Worm (Caenorhabditis elegans) whole organism, early embryonic: ENCODE data around the gene T04C9.1.

ENCODE experiments used
- B0310.2 ChIP-seq: sonication (generic microtip); optimal IDR thresholded peaks from 2 replicates; lab custom pipeline; 2016; ENCODE audit warnings: mild to moderate bottlenecking, missing genetic modification characterization, missing compliant biosample characterization
- F13C5.2 ChIP-seq: sonication (generic microtip); optimal IDR thresholded peaks from 2 replicates; lab custom pipeline; 2017; ENCODE audit warnings: mild to moderate bottlenecking, missing genetic modification characterization, inconsistent platforms, missing compliant biosample characterization
- aly-1 ChIP-seq: sonication (generic microtip); optimal IDR thresholded peaks from 2 replicates; lab custom pipeline; 2016; ENCODE audit warnings: missing genetic modification characterization, missing compliant biosample characterization
- ama-1 ChIP-seq: fragments of 150-350 bp; optimal IDR thresholded peaks from 2 replicates; lab custom pipeline; 2014
- ceh-13 ChIP-seq: fragments of 200-800 bp; sonication (Bioruptor generic); optimal IDR thresholded peaks from 2 replicates; lab custom pipeline; 2018; ENCODE audit warnings: mild to moderate bottlenecking, missing genetic modification characterization, missing compliant biosample characterization
- ceh-36 ChIP-seq: sonication (generic microtip); optimal IDR thresholded peaks from 2 replicates; lab custom pipeline; 2016; ENCODE audit warnings: missing genetic modification characterization, inconsistent platforms, missing compliant biosample characterization
- ets-7 ChIP-seq: sonication (generic microtip); optimal IDR thresholded peaks from 2 replicates; lab custom pipeline; 2016; ENCODE audit warnings: missing genotype, missing genetic modification characterization, missing compliant biosample characterization
- flt-1 ChIP-seq: fragments of 200-800 bp; sonication (Bioruptor generic); IDR thresholded peaks from 2 replicates; pipeline ENCODE4 v1.3.6; 2022; ENCODE audit warnings: missing genetic modification characterization, missing compliant biosample characterization
- hmbx-1 ChIP-seq: sonication (generic microtip); optimal IDR thresholded peaks from 2 replicates; lab custom pipeline; 2016; ENCODE audit warnings: mild to moderate bottlenecking, missing genetic modification characterization, missing compliant biosample characterization
- hmg-4 ChIP-seq: fragments of 200-800 bp; sonication (Bioruptor generic); optimal IDR thresholded peaks from 2 replicates; lab custom pipeline; 2018; ENCODE audit warnings: mild to moderate bottlenecking, missing genetic modification characterization, missing compliant biosample characterization
- hnd-1 ChIP-seq: sonication (generic microtip); optimal IDR thresholded peaks from 2 replicates; lab custom pipeline; 2016; ENCODE audit warnings: missing genetic modification characterization, missing compliant biosample characterization
- pes-1 ChIP-seq: fragments of 200-800 bp; sonication (Bioruptor generic); IDR thresholded peaks from 2 replicates; pipeline ENCODE4 v1.3.6; 2022; ENCODE audit warnings: missing genetic modification reagents, missing genetic modification characterization, missing compliant biosample characterization
- scrt-1 ChIP-seq: fragments of 200-800 bp; sonication (Bioruptor generic); IDR thresholded peaks from 2 replicates; pipeline ENCODE4 v1.3.6; 2022; ENCODE audit warnings: missing genetic modification characterization, missing compliant biosample characterization
- sea-1 ChIP-seq: fragments of 200-800 bp; sonication (Bioruptor generic); conservative IDR thresholded peaks from 2 replicates; pipeline ENCODE4 v1.3.6; 2022; ENCODE audit warnings: missing genetic modification characterization, missing compliant biosample characterization
- tbx-11 ChIP-seq: fragments of 200-800 bp; sonication (Bioruptor generic); IDR thresholded peaks from 2 replicates; pipeline ENCODE4 v1.3.6; 2022; ENCODE audit warnings: missing genetic modification characterization, missing compliant biosample characterization
- tbx-37 ChIP-seq: fragments of 200-800 bp; sonication (Bioruptor generic); conservative IDR thresholded peaks from 2 replicates; pipeline ENCODE4 v1.3.6; 2022; ENCODE audit warnings: missing genetic modification reagents, missing genetic modification characterization, missing compliant biosample characterization
- tra-4 ChIP-seq: sonication (generic microtip); optimal IDR thresholded peaks from 2 replicates; lab custom pipeline; 2017; ENCODE audit warnings: missing genetic modification characterization, missing compliant biosample characterization

The T04C9.1 gene

ce11 chrIII:5982026-5982425 is 11.0 kb upstream of the T04C9.1 start, which contains the start of gene frm-2:
frm-2 (minus strand) TSS chrIII:5982126.
- no peak for TF ChIP-seq tbx-11 (GFP tag; lab: Robert Waterston, UW)
- no peak for TF ChIP-seq pes-1 (GFP tag; lab: Robert Waterston, UW)
- no peak for TF ChIP-seq ceh-13 (GFP tag; lab: Kevin White, UChicago)
- TF ChIP-seq B0310.2 = no peak
- no peak for TF ChIP-seq scrt-1 (GFP tag; lab: Robert Waterston, UW)
- TF ChIP-seq ama-1 = no peak
- TF ChIP-seq flt-1 = no peak
- TF ChIP-seq sea-1 (GFP tag; lab: Robert Waterston, UW) = no peak

- TF ChIP-seq B0310.2 (no peak), pes-1 (GFP tag; lab: Robert Waterston, UW) (no peak), F13C5.2 (no peak), hmg-4 (GFP tag; lab: Kevin White, UChicago) (no peak), ets-7 (tag; lab: Kevin White, UChicago) (no peak), ama-1 (no peak), aly-1 (tag; lab: Kevin White, UChicago) (no peak), tbx-11 (GFP tag; lab: Robert Waterston, UW) (no peak), tra-4 (tag; lab: Kevin White, UChicago) (no peak), flt-1 (no peak), ceh-36 (tag; lab: Kevin White, UChicago) (no peak), ceh-13 (GFP tag; lab: Kevin White, UChicago) (no peak), hnd-1 (tag; lab: Kevin White, UChicago) (no peak), hmbx-1 (tag; lab: Kevin White, UChicago) (no peak), scrt-1 (GFP tag; lab: Robert Waterston, UW) (no peak)
Observed at ce11 chrIII:5982753-5983390, 10.1 kb upstream of the T04C9.1 start.

ce11 chrIII:5985340-5985739 is 7.7 kb upstream of the T04C9.1 start, which contains the start of gene T04C9.3:
T04C9.3 (plus strand) TSS chrIII:5985640.
- no peak for TF ChIP-seq hmbx-1 (tag; lab: Kevin White, UChicago)
- TF ChIP-seq tbx-11 (GFP tag; lab: Robert Waterston, UW) = no peak
- TF ChIP-seq tbx-37 = no peak
- TF ChIP-seq B0310.2 = no peak
- no peak for TF ChIP-seq ama-1

ce11 chrIII:5988010-5988409 is 5.0 kb upstream of the T04C9.1 start:
- no peak for TF ChIP-seq tbx-37
- TF ChIP-seq flt-1 = no peak
- no peak for TF ChIP-seq ets-7 (tag; lab: Kevin White, UChicago)
- no peak for TF ChIP-seq B0310.2
- no peak for TF ChIP-seq F13C5.2
- TF ChIP-seq hmbx-1 (tag; lab: Kevin White, UChicago) = no peak
- no peak for TF ChIP-seq hnd-1 (tag; lab: Kevin White, UChicago)
- TF ChIP-seq hmg-4 (GFP tag; lab: Kevin White, UChicago) = no peak
- no peak for TF ChIP-seq tra-4 (tag; lab: Kevin White, UChicago)
- TF ChIP-seq ama-1 = no peak
- no peak for TF ChIP-seq ceh-13 (GFP tag; lab: Kevin White, UChicago)

ce11 chrIII:5988461-5988860 is 4.6 kb upstream of the T04C9.1 start:
- TF ChIP-seq ama-1 (no peak), F13C5.2 (no peak), pes-1 (GFP tag; lab: Robert Waterston, UW) (no peak), hmg-4 (GFP tag; lab: Kevin White, UChicago) (no peak), tbx-37 (no peak)

ce11 chrIII:5988991-5989726 is 3.9 kb upstream of the T04C9.1 start:
- TF ChIP-seq tbx-37 = no peak
- no peak for TF ChIP-seq scrt-1 (GFP tag; lab: Robert Waterston, UW)
- TF ChIP-seq F13C5.2 = no peak
- no peak for TF ChIP-seq ets-7 (tag; lab: Kevin White, UChicago)
- TF ChIP-seq sea-1 (GFP tag; lab: Robert Waterston, UW) = no peak
- TF ChIP-seq hmbx-1 (tag; lab: Kevin White, UChicago) = no peak
- no peak for TF ChIP-seq tbx-11 (GFP tag; lab: Robert Waterston, UW)
- no peak for TF ChIP-seq B0310.2
- TF ChIP-seq hnd-1 (tag; lab: Kevin White, UChicago) = no peak
- TF ChIP-seq ceh-36 (tag; lab: Kevin White, UChicago) = no peak
- no peak for TF ChIP-seq tra-4 (tag; lab: Kevin White, UChicago)
- no peak for TF ChIP-seq pes-1 (GFP tag; lab: Robert Waterston, UW)
- no peak for TF ChIP-seq aly-1 (tag; lab: Kevin White, UChicago)
- no peak for TF ChIP-seq hmg-4 (GFP tag; lab: Kevin White, UChicago)
- no peak for TF ChIP-seq ama-1
- TF ChIP-seq flt-1 = no peak
- TF ChIP-seq ceh-13 (GFP tag; lab: Kevin White, UChicago) = no peak

- TF ChIP-seq tra-4 (tag; lab: Kevin White, UChicago) = no peak
- TF ChIP-seq hnd-1 (tag; lab: Kevin White, UChicago) = no peak
- TF ChIP-seq F13C5.2 = no peak
- no peak for TF ChIP-seq pes-1 (GFP tag; lab: Robert Waterston, UW)
- no peak for TF ChIP-seq hmbx-1 (tag; lab: Kevin White, UChicago)
- no peak for TF ChIP-seq hmg-4 (GFP tag; lab: Kevin White, UChicago)
- no peak for TF ChIP-seq tbx-11 (GFP tag; lab: Robert Waterston, UW)
- TF ChIP-seq B0310.2 = no peak
- no peak for TF ChIP-seq ama-1
- TF ChIP-seq scrt-1 (GFP tag; lab: Robert Waterston, UW) = no peak
- TF ChIP-seq flt-1 = no peak
- no peak for TF ChIP-seq ceh-36 (tag; lab: Kevin White, UChicago)
- TF ChIP-seq aly-1 (tag; lab: Kevin White, UChicago) = no peak
- no peak for TF ChIP-seq tbx-37
- TF ChIP-seq ets-7 (tag; lab: Kevin White, UChicago) = no peak
- TF ChIP-seq ceh-13 (GFP tag; lab: Kevin White, UChicago) = no peak
- TF ChIP-seq sea-1 (GFP tag; lab: Robert Waterston, UW) = no peak
Observed at ce11 chrIII:5990090-5990489, 2.9 kb upstream of the T04C9.1 start.
